Worm (Caenorhabditis elegans) whole organism, L4 larva: ENCODE results near the gene T13F2.4.

Experiments
- F10B5.3 ChIP-seq: sonication (generic microtip); optimal IDR thresholded peaks from 2 replicates; lab custom pipeline; 2016; ENCODE audit warnings: mild to moderate bottlenecking, missing genetic modification characterization, missing compliant biosample characterization
- F37D6.2 ChIP-seq: sonication (generic microtip); optimal IDR thresholded peaks from 2 replicates; lab custom pipeline; 2016; ENCODE audit warnings: mild to moderate bottlenecking, missing genetic modification characterization, missing compliant biosample characterization
- F44E2.7 ChIP-seq: fragments of 200-800 bp; sonication (Bioruptor generic); IDR thresholded peaks from 2 replicates; pipeline ENCODE4 v2.1.2; 2022; ENCODE audit warnings: missing genetic modification characterization, missing compliant biosample characterization
- T20F7.1 ChIP-seq: fragments of 200-800 bp; sonication (Bioruptor generic); optimal IDR thresholded peaks from 2 replicates; lab custom pipeline; 2018; ENCODE audit warnings: mild to moderate bottlenecking, missing genetic modification characterization, missing compliant biosample characterization
- T26A8.4 ChIP-seq: fragments of 200-800 bp; sonication (Bioruptor generic); IDR thresholded peaks from 2 replicates; pipeline ENCODE4 v1.3.6; 2022; ENCODE audit warnings: missing genetic modification characterization, missing compliant biosample characterization
- Y5F2A.4 ChIP-seq: fragments of 200-800 bp; sonication (Bioruptor generic); optimal IDR thresholded peaks from 2 replicates; lab custom pipeline; 2018; ENCODE audit warnings: mild to moderate bottlenecking, missing genetic modification characterization, missing compliant biosample characterization
- Y75B8A.6 ChIP-seq: fragments of 200-800 bp; sonication (Bioruptor generic); IDR thresholded peaks from 2 replicates; pipeline ENCODE4 v1.3.6; 2022; ENCODE audit warnings: missing genetic modification reagents, missing genetic modification characterization, missing compliant biosample characterization
- ZK337.2 ChIP-seq: fragments of 200-800 bp; sonication (Bioruptor generic); IDR thresholded peaks from 2 replicates; pipeline ENCODE4 v1.3.6; 2022; ENCODE audit warnings: missing genetic modification reagents, missing genetic modification characterization, missing compliant biosample characterization
- ceh-62 ChIP-seq: sonication (generic microtip); optimal IDR thresholded peaks from 2 replicates; lab custom pipeline; 2017; ENCODE audit warnings: missing biosample characterization, missing genetic modification characterization
- ceh-82 ChIP-seq: sonication (generic microtip); optimal IDR thresholded peaks from 2 replicates; lab custom pipeline; 2017; ENCODE audit warnings: missing biosample characterization, missing genetic modification characterization
- ces-1 ChIP-seq: fragments of 150-350 bp; sonication (generic microtip); optimal IDR thresholded peaks from 4 replicates; lab custom pipeline; 2014; ENCODE audit warnings: missing biosample characterization, missing genetic modification reagents, missing genetic modification characterization
- ctbp-1 ChIP-seq: fragments of 200-800 bp; sonication (Bioruptor generic); IDR thresholded peaks from 2 replicates; pipeline ENCODE4 v1.3.6; 2022; ENCODE audit warnings: missing genetic modification reagents, missing genetic modification characterization, missing compliant biosample characterization
- daf-16 ChIP-seq, 3 experiments: sonication (generic microtip); optimal IDR thresholded peaks; 2 replicates each; lab custom pipeline; 2016 to 2017; ENCODE audit warnings: missing genetic modification characterization in 3 of 3, missing genetic modification reagents in 3 of 3, mild to moderate bottlenecking in 2 of 3, missing compliant biosample characterization in 2 of 3, missing biosample characterization in 1 of 3, moderate library complexity in 1 of 3
- daf-19 ChIP-seq: fragments of 200-800 bp; sonication (Bioruptor generic); conservative IDR thresholded peaks from 2 replicates; pipeline ENCODE4 v1.3.6; 2022; ENCODE audit warnings: missing genetic modification characterization, missing compliant biosample characterization
- dmd-6 ChIP-seq: fragments of 200-800 bp; sonication (Bioruptor generic); IDR thresholded peaks from 2 replicates; pipeline ENCODE4 v1.3.6; 2022; ENCODE audit warnings: missing genetic modification reagents, missing genetic modification characterization, missing compliant biosample characterization
- dmd-8 ChIP-seq: fragments of 200-800 bp; sonication (Bioruptor generic); IDR thresholded peaks from 2 replicates; pipeline ENCODE4 v1.3.6; 2022; ENCODE audit warnings: missing genetic modification characterization, missing compliant biosample characterization
- dpl-1 ChIP-seq: fragments of 150-350 bp; optimal IDR thresholded peaks from 2 replicates; lab custom pipeline; 2014; ENCODE audit warnings: missing biosample characterization, missing genetic modification reagents, missing genetic modification characterization
- dve-1 ChIP-seq: sonication (generic microtip); optimal IDR thresholded peaks from 2 replicates; lab custom pipeline; 2017; ENCODE audit warnings: antibody characterized with exemption, mild to moderate bottlenecking, missing genetic modification characterization, missing compliant biosample characterization; ENCODE audit not compliant: insufficient read depth
- egl-43 ChIP-seq: fragments of 200-800 bp; sonication (Bioruptor generic); IDR thresholded peaks from 2 replicates; pipeline ENCODE4 v1.3.6; 2022; ENCODE audit warnings: missing genetic modification reagents, missing genetic modification characterization, missing compliant biosample characterization
- gei-8 ChIP-seq: fragments of 200-800 bp; sonication (Bioruptor generic); optimal IDR thresholded peaks from 2 replicates; lab custom pipeline; 2018; ENCODE audit warnings: mild to moderate bottlenecking, missing genetic modification characterization, missing compliant biosample characterization
- hlh-30 ChIP-seq: sonication (generic microtip); optimal IDR thresholded peaks from 2 replicates; lab custom pipeline; 2017; ENCODE audit warnings: antibody characterized with exemption, mild to moderate bottlenecking, missing genetic modification characterization, missing compliant biosample characterization; ENCODE audit not compliant: insufficient read depth
- hmg-1.1 ChIP-seq: fragments of 200-800 bp; sonication (Bioruptor generic); IDR thresholded peaks from 2 replicates; pipeline ENCODE4 v1.3.6; 2022; ENCODE audit warnings: missing genetic modification reagents, missing genetic modification characterization, missing compliant biosample characterization
- jun-1 ChIP-seq: fragments of 150-350 bp; optimal IDR thresholded peaks from 2 replicates; lab custom pipeline; 2014; ENCODE audit warnings: missing biosample characterization, missing genetic modification reagents, missing genetic modification characterization
- lin-1 ChIP-seq: fragments of 200-800 bp; sonication (Bioruptor generic); IDR thresholded peaks from 2 replicates; pipeline ENCODE4 v1.3.6; 2022; ENCODE audit warnings: missing genetic modification reagents, missing genetic modification characterization, missing compliant biosample characterization
- lin-15B ChIP-seq: fragments of 150-350 bp; sonication (generic microtip); optimal IDR thresholded peaks from 3 replicates; lab custom pipeline; 2014; ENCODE audit warnings: missing biosample characterization, missing genetic modification characterization
- lin-39 ChIP-seq: fragments of 150-350 bp; optimal IDR thresholded peaks from 2 replicates; lab custom pipeline; 2014; ENCODE audit warnings: missing biosample characterization, missing genetic modification reagents, missing genetic modification characterization
- lsy-2 ChIP-seq, 2 experiments: fragments of 150-350 bp in 1 of 2; sonication (generic microtip) in 1 of 2; optimal IDR thresholded peaks; 2 replicates each; lab custom pipeline; 2014 to 2017; ENCODE audit warnings: missing biosample characterization in 2 of 2, missing genetic modification characterization in 2 of 2
- mdt-29 ChIP-seq: fragments of 200-800 bp; sonication (Bioruptor generic); IDR thresholded peaks from 2 replicates; pipeline ENCODE4 v1.3.6; 2022; ENCODE audit warnings: missing genetic modification reagents, missing genetic modification characterization, missing compliant biosample characterization
- mes-2 ChIP-seq: sonication (generic microtip); optimal IDR thresholded peaks from 2 replicates; lab custom pipeline; 2016; ENCODE audit warnings: missing genotype, mild to moderate bottlenecking, missing genetic modification characterization, missing compliant biosample characterization; ENCODE audit not compliant: poor library complexity, severe bottlenecking
- mxl-2 ChIP-seq: fragments of 200-800 bp; sonication (Bioruptor generic); conservative IDR thresholded peaks from 2 replicates; pipeline ENCODE4 v1.3.6; 2022; ENCODE audit warnings: missing genetic modification reagents, missing genetic modification characterization, missing compliant biosample characterization
- nhr-10 ChIP-seq: fragments of 150-350 bp; optimal IDR thresholded peaks from 2 replicates; lab custom pipeline; 2014; ENCODE audit warnings: missing biosample characterization, missing genetic modification characterization
- nhr-28 ChIP-seq: fragments of 150-350 bp; optimal IDR thresholded peaks from 2 replicates; lab custom pipeline; 2014; ENCODE audit warnings: missing biosample characterization, missing genetic modification characterization
- nhr-48 ChIP-seq: sonication (generic microtip); optimal IDR thresholded peaks from 2 replicates; lab custom pipeline; 2016; ENCODE audit warnings: mild to moderate bottlenecking, missing genetic modification characterization, missing compliant biosample characterization
- nhr-77 ChIP-seq: fragments of 150-350 bp; optimal IDR thresholded peaks from 2 replicates; lab custom pipeline; 2014; ENCODE audit warnings: missing biosample characterization, missing genetic modification characterization
- pqm-1 ChIP-seq: sonication (generic microtip); optimal IDR thresholded peaks from 2 replicates; lab custom pipeline; 2017; ENCODE audit warnings: missing biosample characterization, missing genetic modification characterization
- skn-1 ChIP-seq: fragments of 150-350 bp; optimal IDR thresholded peaks from 2 replicates; lab custom pipeline; 2014; ENCODE audit warnings: missing biosample characterization, missing genetic modification characterization
- snpc-4 ChIP-seq: fragments of 150-350 bp; optimal IDR thresholded peaks from 2 replicates; lab custom pipeline; 2014; ENCODE audit warnings: missing biosample characterization, missing genetic modification characterization
- spr-1 ChIP-seq: sonication (generic microtip); optimal IDR thresholded peaks from 2 replicates; lab custom pipeline; 2016; ENCODE audit warnings: mild to moderate bottlenecking, missing genetic modification characterization, missing compliant biosample characterization
- spr-3 ChIP-seq: fragments of 200-800 bp; sonication (Bioruptor generic); optimal IDR thresholded peaks from 2 replicates; lab custom pipeline; 2018; ENCODE audit warnings: mild to moderate bottlenecking, missing genetic modification characterization, missing compliant biosample characterization
- tag-97 ChIP-seq: fragments of 200-800 bp; sonication (Bioruptor generic); IDR thresholded peaks from 2 replicates; pipeline ENCODE4 v1.3.6; 2022; ENCODE audit warnings: missing genetic modification characterization, missing compliant biosample characterization
- unc-39 ChIP-seq: sonication (generic microtip); optimal IDR thresholded peaks from 2 replicates; lab custom pipeline; 2017; ENCODE audit warnings: missing biosample characterization, missing genetic modification characterization
- unc-62 ChIP-seq, 3 experiments: fragments of 150-350 bp in 1 of 3; sonication (generic microtip); optimal IDR thresholded peaks in 2 of 3; peaks in 1 of 3; 1 replicate in 1 of 3; 2 replicates in 2 of 3; lab custom pipeline; 2014 to 2017; ENCODE audit warnings: missing biosample characterization in 3 of 3, missing genetic modification characterization in 3 of 3, missing genetic modification reagents in 3 of 3, missing genotype in 1 of 3
- zip-11 ChIP-seq: fragments of 200-800 bp; sonication (Bioruptor generic); IDR thresholded peaks from 2 replicates; pipeline ENCODE4 v1.3.6; 2022; ENCODE audit warnings: missing genetic modification characterization, missing compliant biosample characterization
- zip-2 ChIP-seq: fragments of 150-350 bp; optimal IDR thresholded peaks from 2 replicates; lab custom pipeline; 2014; ENCODE audit warnings: missing biosample characterization, missing genetic modification characterization

T13F2.4 gene

ce11 chrIV:9797304-9798003 is 7.9 kb downstream of the T13F2.4 start, which contains the start of gene T13F2.2 (continued):
- TF ChIP-seq Y75B8A.6 (GFP tag; lab: Robert Waterston, UW): no peak
- TF ChIP-seq F37D6.2 (tag; lab: Kevin White, UChicago): no peak
- no peak for TF ChIP-seq daf-16 (GFP tag; optimal IDR thresholded peaks at IDR 0.05; lab: Kevin White, UChicago)
- peak; percentile 86 for TF ChIP-seq daf-16 (tag; optimal IDR thresholded peaks at IDR 0.05; lab: Kevin White, UChicago)
- peak; percentile 23 for TF ChIP-seq dpl-1 (GFP tag; lab: Kevin White, UChicago)
- TF ChIP-seq Y5F2A.4 (GFP tag; lab: Kevin White, UChicago): no peak
- peak; percentile 11 for TF ChIP-seq nhr-77 (tag; lab: Kevin White, UChicago)
- no peak for TF ChIP-seq nhr-10 (tag; lab: Kevin White, UChicago)
- no peak for TF ChIP-seq T26A8.4
- TF ChIP-seq mes-2: peak; percentile 73
- TF ChIP-seq snpc-4 (tag; lab: Kevin White, UChicago): no peak
- TF ChIP-seq nhr-28: peak; percentile 72

- no peak for TF ChIP-seq lin-15B (tag; lab: Kevin White, UChicago)
- TF ChIP-seq lin-39 (tag; lab: Kevin White, UChicago): no peak
- TF ChIP-seq zip-11 (GFP tag; lab: Robert Waterston, UW): no peak
- no peak for TF ChIP-seq unc-39 (tag; lab: Kevin White, UChicago)
- no peak for TF ChIP-seq spr-1 (tag; lab: Kevin White, UChicago)
- TF ChIP-seq ctbp-1 (GFP tag; lab: Robert Waterston, UW): peak; percentile 61; the same call in 1 of the 2 replicates
- TF ChIP-seq ces-1 (GFP tag; lab: Kevin White, UChicago): peak; percentile 92
- TF ChIP-seq mdt-29: no peak
- peak; percentile 27 for TF ChIP-seq hlh-30 (tag; lab: Kevin White, UChicago)
- no peak for TF ChIP-seq skn-1 (tag; lab: Kevin White, UChicago)
- no peak for TF ChIP-seq zip-2
- no peak for TF ChIP-seq ceh-82 (tag; lab: Kevin White, UChicago)
- TF ChIP-seq F44E2.7 (GFP tag; lab: Robert Waterston, UW): no peak
- no peak for TF ChIP-seq egl-43 (GFP tag; lab: Robert Waterston, UW)
- no peak for TF ChIP-seq nhr-48 (tag; lab: Kevin White, UChicago)
- peak; percentile 4 for TF ChIP-seq mes-2
- TF ChIP-seq daf-16 (GFP tag; optimal IDR thresholded peaks at IDR 0.05; lab: Kevin White, UChicago): no peak
- TF ChIP-seq daf-16 (tag; optimal IDR thresholded peaks at IDR 0.05; lab: Kevin White, UChicago): peak; percentile 32
- TF ChIP-seq jun-1 (tag; lab: Kevin White, UChicago): no peak
- TF ChIP-seq hmg-1.1 (GFP tag; lab: Robert Waterston, UW): no peak
- no peak for TF ChIP-seq tag-97
- 0 out of 2 replicates have a peak, but pooled peaks have one; percentile 37 for TF ChIP-seq dmd-6 (GFP tag; lab: Robert Waterston, UW)
Observed at ce11 chrIV:9798307-9798706, 8.7 kb downstream of the T13F2.4 start.

ce11 chrIV:9799129-9799528 is 9.5 kb downstream of the T13F2.4 start, which contains the start of gene fat-4:
fat-4 (plus strand) TSS chrIV:9799429.
- no peak for TF ChIP-seq spr-3 (GFP tag; lab: Kevin White, UChicago)

ce11 chrIV:9799664-9800063 is 10.1 kb downstream of the T13F2.4 start:
- TF ChIP-seq T20F7.1 (GFP tag; lab: Kevin White, UChicago) (peak; percentile 28), nhr-10 (tag; lab: Kevin White, UChicago) (no peak), ceh-62 (no peak), pqm-1 (no peak), F10B5.3 (tag; lab: Kevin White, UChicago) (no peak), daf-19 (no peak), mxl-2 (GFP tag; lab: Robert Waterston, UW) (peak; percentile 93), gei-8 (GFP tag; lab: Kevin White, UChicago) (no peak), unc-62 (GFP tag; optimal IDR thresholded peaks at IDR 0.05 in 1 of 2; lab: Kevin White, UChicago) (no peak), unc-62 (tag; optimal IDR thresholded peaks at IDR 0.05; lab: Kevin White, UChicago) (no peak), dve-1 (tag; lab: Kevin White, UChicago) (peak; percentile 41), lin-1 (GFP tag; lab: Robert Waterston, UW) (no peak), dmd-6 (GFP tag; lab: Robert Waterston, UW) (peak; percentile 24; the same call in 1 of the 2 replicates), hlh-30 (tag; lab: Kevin White, UChicago) (peak; percentile 42), daf-16 (GFP tag; optimal IDR thresholded peaks at IDR 0.05; lab: Kevin White, UChicago) (no peak), daf-16 (tag; optimal IDR thresholded peaks at IDR 0.05; lab: Kevin White, UChicago) (peak; percentile 53), ZK337.2 (no peak), dmd-8 (GFP tag; lab: Robert Waterston, UW) (no peak), lsy-2 (tag; optimal IDR thresholded peaks at IDR 0.05; lab: Kevin White, UChicago) (peak in 1 of 2 experiments; percentile 4)
